Fruit fly (Drosophila melanogaster): ENCODE measurements around the gene lmgB.

lmgB gene

DNA sequence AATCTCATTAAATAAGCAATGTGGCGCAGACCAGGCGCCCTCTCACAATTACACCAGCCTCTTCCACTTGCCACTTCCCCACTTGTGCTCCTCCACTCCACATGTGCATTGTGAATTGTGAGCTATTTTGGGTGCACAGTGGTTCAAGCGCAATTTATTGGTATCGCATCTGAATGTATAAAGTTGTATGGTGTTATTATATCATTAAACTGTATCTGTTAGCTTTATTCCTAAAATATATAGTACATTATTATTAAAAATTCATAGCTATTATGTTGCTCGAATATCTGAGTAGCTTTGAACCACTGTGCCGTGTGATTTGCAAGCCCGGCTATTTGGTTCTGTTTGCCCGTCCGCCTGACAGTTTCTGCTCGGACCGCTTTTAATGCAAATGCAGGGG, 46.5 kb upstream of the lmgB start (continued):
- TF ChIP-seq NC2β (GFP tag; optimal IDR thresholded peaks at IDR 0.05) (peak; percentile 49), CG14014 (GFP tag; IDR thresholded peaks at IDR 0.05) (peak; percentile 84), tgo (GFP tag; IDR thresholded peaks at IDR 0.05) (peak; percentile 88), Xbp1 (GFP tag; optimal IDR thresholded peaks at IDR 0.05) (peak; percentile 88), toy (GFP tag; IDR thresholded peaks at IDR 0.05) (peak; percentile 49; the same call in 1 of the 2 replicates), Bteb2 (GFP tag; optimal IDR thresholded peaks at IDR 0.05) (peak; percentile 9), CG10959 (GFP tag; IDR thresholded peaks at IDR 0.05) (peak; percentile 89), oc (tag; optimal IDR thresholded peaks at IDR 0.05) (peak; percentile 87), CG12744 (GFP tag; optimal IDR thresholded peaks at IDR 0.05) (no peak), CG6683 (GFP tag; optimal IDR thresholded peaks at IDR 0.05) (peak; percentile 49), schlank (tag; optimal IDR thresholded peaks at IDR 0.05) (no peak), Ada2b (GFP tag; IDR thresholded peaks at IDR 0.05) (peak; percentile 90), sens-2 (GFP tag; IDR thresholded peaks at IDR 0.05) (peak; percentile 89), CG2678 (tag; optimal IDR thresholded peaks at IDR 0.05) (peak; percentile 86), tll (GFP tag; optimal IDR thresholded peaks at IDR 0.05) (no peak), HLHmδ (GFP tag; optimal IDR thresholded peaks at IDR 0.05) (no peak), ase (GFP tag; IDR thresholded peaks at IDR 0.05) (peak; percentile 91), CG12659 (GFP tag; optimal IDR thresholded peaks at IDR 0.05) (peak; percentile 63), slou (GFP tag; optimal IDR thresholded peaks at IDR 0.05) (peak; percentile 42), Spps (tag; optimal IDR thresholded peaks at IDR 0.05) (peak; percentile 91), hb (GFP tag; IDR thresholded peaks at IDR 0.05; ENCODE audit: partially characterized antibody) (no peak), az2 (GFP tag; optimal IDR thresholded peaks at IDR 0.05) (peak; percentile 90), CG17361 (GFP tag; IDR thresholded peaks at IDR 0.05) (peak; percentile 89), CG9817 (tag; optimal IDR thresholded peaks at IDR 0.05) (peak; percentile 55), pum (GFP tag; optimal IDR thresholded peaks at IDR 0.05) (peak; percentile 56), Doc3 (GFP tag; IDR thresholded peaks at IDR 0.05; ENCODE audit: partially characterized antibody) (no peak), ind (GFP tag; optimal IDR thresholded peaks at IDR 0.05) (peak; percentile 84), CG12769 (tag; optimal IDR thresholded peaks at IDR 0.05) (peak; percentile 35), HLH4C (GFP tag; IDR thresholded peaks at IDR 0.05; ENCODE audit: partially characterized antibody) (0 out of 3 replicates have a peak, but pooled peaks have one; percentile 22), vfl (GFP tag; optimal IDR thresholded peaks at IDR 0.05) (no peak), Ptx1 (GFP tag; IDR thresholded peaks at IDR 0.05) (peak; percentile 88), zfh2 (GFP tag; optimal IDR thresholded peaks at IDR 0.05) (no peak), Gug (GFP tag; IDR thresholded peaks at IDR 0.05) (peak; percentile 70; the same call in 3 of the 4 replicates), sna (GFP tag; IDR thresholded peaks at IDR 0.05; ENCODE audit: partially characterized antibody) (peak; percentile 48; the same call in 1 of the 2 replicates), bsh (GFP tag; optimal IDR thresholded peaks at IDR 0.05) (peak; percentile 93 to 96), E2f1 (GFP tag; IDR thresholded peaks at IDR 0.05) (peak; percentile 88), CG7372 (GFP tag; IDR thresholded peaks at IDR 0.05) (peak; percentile 80), unc-4 (GFP tag; IDR thresholded peaks at IDR 0.05; ENCODE audit: partially characterized antibody) (no peak), CG16813 (GFP tag; IDR thresholded peaks at IDR 0.05; ENCODE audit: partially characterized antibody) (0 out of 3 replicates have a peak, but pooled peaks have one; percentile 24), run (tag; optimal IDR thresholded peaks at IDR 0.05) (peak; percentile 57), NfI (GFP tag; optimal IDR thresholded peaks at IDR 0.05) (peak; percentile 63), CG14860 (GFP tag; IDR thresholded peaks at IDR 0.05; ENCODE audit: partially characterized antibody) (peak; percentile 51; the same call in 1 of the 3 replicates), CG8924 (tag; optimal IDR thresholded peaks at IDR 0.05) (peak; percentile 86), dmrt99B (tag; optimal IDR thresholded peaks at IDR 0.05) (peak; percentile 92), ewg (GFP tag; optimal IDR thresholded peaks at IDR 0.05) (peak; percentile 81), CG16863 (GFP tag; optimal IDR thresholded peaks at IDR 0.05) (peak; percentile 32), crp (GFP tag; optimal IDR thresholded peaks at IDR 0.05) (peak in 1 of 2 experiments; percentile 11), seq (GFP tag; IDR thresholded peaks at IDR 0.05) (peak; percentile 86)
